Worm (Caenorhabditis elegans) whole organism, early embryonic: ENCODE data around the gene clh-1.

Experiments
- F13C5.2 ChIP-seq: sonication (generic microtip); optimal IDR thresholded peaks from 2 replicates; lab custom pipeline; 2017; ENCODE audit warnings: mild to moderate bottlenecking, missing genetic modification characterization, inconsistent platforms, missing compliant biosample characterization
- aly-1 ChIP-seq: sonication (generic microtip); optimal IDR thresholded peaks from 2 replicates; lab custom pipeline; 2016; ENCODE audit warnings: missing genetic modification characterization, missing compliant biosample characterization
- ama-1 ChIP-seq: fragments of 150-350 bp; optimal IDR thresholded peaks from 2 replicates; lab custom pipeline; 2014
- ets-7 ChIP-seq: sonication (generic microtip); optimal IDR thresholded peaks from 2 replicates; lab custom pipeline; 2016; ENCODE audit warnings: missing genotype, missing genetic modification characterization, missing compliant biosample characterization
- flt-1 ChIP-seq: fragments of 200-800 bp; sonication (Bioruptor generic); IDR thresholded peaks from 2 replicates; pipeline ENCODE4 v1.3.6; 2022; ENCODE audit warnings: missing genetic modification characterization, missing compliant biosample characterization
- scrt-1 ChIP-seq: fragments of 200-800 bp; sonication (Bioruptor generic); IDR thresholded peaks from 2 replicates; pipeline ENCODE4 v1.3.6; 2022; ENCODE audit warnings: missing genetic modification characterization, missing compliant biosample characterization
- tbx-11 ChIP-seq: fragments of 200-800 bp; sonication (Bioruptor generic); IDR thresholded peaks from 2 replicates; pipeline ENCODE4 v1.3.6; 2022; ENCODE audit warnings: missing genetic modification characterization, missing compliant biosample characterization

ce11 chrII:11880456-11881353 lies 24.4 kb upstream of the clh-1 start:
- no peak for TF ChIP-seq F13C5.2 (tag; lab: Kevin White, UChicago)
- no peak for TF ChIP-seq tbx-11 (GFP tag; lab: Robert Waterston, UW)
- TF ChIP-seq aly-1 (tag; lab: Kevin White, UChicago) = no peak
- TF ChIP-seq flt-1 (GFP tag; lab: Robert Waterston, UW) = no peak
- peak; percentile 88 for TF ChIP-seq ama-1 (lab: Kevin White, UChicago)
- TF ChIP-seq ets-7 (tag; lab: Kevin White, UChicago) = no peak
- TF ChIP-seq scrt-1 (GFP tag; lab: Robert Waterston, UW) = no peak
